Worm (Caenorhabditis elegans) whole organism, L1 larva: ENCODE results near the gene Y40B10A.5.

Source experiments
- ceh-63 ChIP-seq: fragments of 200-800 bp; sonication (Bioruptor generic); optimal IDR thresholded peaks from 2 replicates; lab custom pipeline; 2018; ENCODE audit warnings: mild to moderate bottlenecking, missing genetic modification characterization, missing compliant biosample characterization
- lin-35 ChIP-seq, 2 experiments: fragments of 150-350 bp; optimal IDR thresholded peaks; 2 replicates each; lab custom pipeline; 2014; ENCODE audit warnings: missing biosample characterization in 2 of 2, missing genetic modification characterization in 2 of 2, missing genetic modification reagents in 2 of 2
- mdl-1 ChIP-seq, 2 experiments: fragments of 150-350 bp; optimal IDR thresholded peaks; 2 replicates each; lab custom pipeline; 2014 to 2017; ENCODE audit warnings: missing biosample characterization in 2 of 2, missing genetic modification characterization in 2 of 2, inconsistent platforms in 1 of 2
- sup-37 ChIP-seq: fragments of 200-800 bp; sonication (Bioruptor generic); optimal IDR thresholded peaks from 2 replicates; lab custom pipeline; 2018; ENCODE audit warnings: mild to moderate bottlenecking, missing genetic modification characterization, missing compliant biosample characterization

DNA sequence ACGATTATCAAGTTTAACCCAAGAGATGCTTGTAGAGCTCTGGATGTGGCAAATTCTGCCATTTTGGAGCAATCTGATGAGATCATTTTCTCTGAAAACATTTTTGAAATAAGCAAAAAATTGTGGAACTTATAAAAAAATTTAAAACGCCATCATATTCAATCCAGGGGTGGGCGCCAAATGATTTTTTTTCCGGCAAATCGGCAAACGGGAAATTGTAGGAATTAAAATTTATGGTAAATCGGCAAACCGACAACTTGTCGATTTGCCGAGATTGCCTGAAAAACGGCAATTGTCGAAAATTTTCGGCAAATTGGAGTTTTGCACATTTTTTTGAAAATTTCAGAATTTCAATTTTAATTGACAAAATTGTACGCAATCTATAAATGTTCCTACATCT is 10.3 kb downstream of the Y40B10A.5 start, which contains the start of gene srab-23:
- TF ChIP-seq mdl-1 (tag; optimal IDR thresholded peaks at IDR 0.05; lab: Kevin White, UChicago) (no peak), lin-35 (GFP tag; optimal IDR thresholded peaks at IDR 0.05; lab: Kevin White, UChicago) (no peak), ceh-63 (no peak), sup-37 (no peak)
